Worm (Caenorhabditis elegans): Measurements from ENCODE around the gene nipi-3.

ce11 chrX:15616443-15616842 is 8.7 kb downstream of the nipi-3 start, which contains the start of gene ergi-3:
- no peak for TF ChIP-seq med-1 (GFP tag; optimal IDR thresholded peaks at IDR 0.05; ENCODE audit: insufficient read depth)
- no peak for TF ChIP-seq flt-1 (GFP tag; IDR thresholded peaks at IDR 0.05)
- TF ChIP-seq ztf-29 (GFP tag; IDR thresholded peaks at IDR 0.05) = no peak
- TF ChIP-seq T22C8.4 (GFP tag; IDR thresholded peaks at IDR 0.05) = no peak
- no peak for TF ChIP-seq klf-2 (GFP tag; conservative IDR thresholded peaks at IDR 0.05)
- no peak for TF ChIP-seq ref-1 (GFP tag; conservative IDR thresholded peaks at IDR 0.05)
- TF ChIP-seq ztf-23 (GFP tag; IDR thresholded peaks at IDR 0.05) = no peak
- peak; percentile 53 for TF ChIP-seq cog-1 (tag; optimal IDR thresholded peaks at IDR 0.05)
- TF ChIP-seq tab-1 (GFP tag; IDR thresholded peaks at IDR 0.05) = no peak

All from whole organism, midembryonic.